Worm (Caenorhabditis elegans) whole organism, midembryonic: ENCODE measurements around the gene slc-25A10.
A peak's percentile ranks its signal among the peaks of the same experiment; 100 is the strongest.

Source experiments
- T22C8.4 ChIP-seq: fragments of 200-800 bp; sonication (Bioruptor generic); IDR thresholded peaks from 2 replicates; pipeline ENCODE4 v1.3.6; 2022; ENCODE audit warnings: missing genetic modification characterization, missing compliant biosample characterization
- cog-1 ChIP-seq: sonication (generic microtip); optimal IDR thresholded peaks from 2 replicates; lab custom pipeline; 2016; ENCODE audit warnings: missing genetic modification characterization, missing compliant biosample characterization
- flt-1 ChIP-seq: fragments of 200-800 bp; sonication (Bioruptor generic); IDR thresholded peaks from 2 replicates; pipeline ENCODE4 v1.3.6; 2022; ENCODE audit warnings: missing genetic modification characterization, missing compliant biosample characterization
- klf-2 ChIP-seq: fragments of 200-800 bp; sonication (Bioruptor generic); conservative IDR thresholded peaks from 2 replicates; pipeline ENCODE4 v1.3.6; 2022; ENCODE audit warnings: missing genetic modification reagents, missing genetic modification characterization, missing compliant biosample characterization
- med-1 ChIP-seq: sonication (generic microtip); optimal IDR thresholded peaks from 2 replicates; lab custom pipeline; 2017; ENCODE audit warnings: missing genetic modification characterization, mild to moderate bottlenecking, missing compliant biosample characterization, antibody characterized with exemption, missing genetic modification reagents; ENCODE audit not compliant: insufficient read depth
- ref-1 ChIP-seq: fragments of 200-800 bp; sonication (Bioruptor generic); conservative IDR thresholded peaks from 2 replicates; pipeline ENCODE4 v1.3.6; 2022; ENCODE audit warnings: missing genetic modification reagents, missing genetic modification characterization, missing compliant biosample characterization
- tab-1 ChIP-seq: fragments of 200-800 bp; sonication (Bioruptor generic); IDR thresholded peaks from 2 replicates; pipeline ENCODE4 v1.3.6; 2022; ENCODE audit warnings: missing genetic modification characterization, missing compliant biosample characterization
- ztf-23 ChIP-seq: fragments of 200-800 bp; sonication (Bioruptor generic); IDR thresholded peaks from 2 replicates; pipeline ENCODE4 v1.3.6; 2022; ENCODE audit warnings: missing genetic modification reagents, missing genetic modification characterization, missing compliant biosample characterization
- ztf-29 ChIP-seq: fragments of 200-800 bp; sonication (Bioruptor generic); IDR thresholded peaks from 2 replicates; pipeline ENCODE4 v1.3.6; 2022; ENCODE audit warnings: missing genetic modification reagents, missing genetic modification characterization, missing compliant biosample characterization

Gene slc-25A10

ce11 chrX:6739034-6740008, 13.9 kb upstream of the slc-25A10 start:
- TF ChIP-seq cog-1 (tag; lab: Kevin White, UChicago) = no peak
- TF ChIP-seq med-1 = no peak
- TF ChIP-seq T22C8.4 (GFP tag; lab: Robert Waterston, UW) = no peak
- TF ChIP-seq ref-1 (GFP tag; lab: Robert Waterston, UW) = no peak
- no peak for TF ChIP-seq tab-1
- TF ChIP-seq ztf-23 (GFP tag; lab: Robert Waterston, UW) = no peak
- no peak for TF ChIP-seq klf-2 (GFP tag; lab: Robert Waterston, UW)
- no peak for TF ChIP-seq ztf-29
- TF ChIP-seq flt-1 = no peak

ce11 chrX:6738535-6738934, 13.1 kb upstream of the slc-25A10 start:
- TF ChIP-seq med-1 (no peak), ztf-23 (GFP tag; lab: Robert Waterston, UW) (no peak), cog-1 (tag; lab: Kevin White, UChicago) (no peak), flt-1 (no peak), T22C8.4 (GFP tag; lab: Robert Waterston, UW) (no peak), ztf-29 (no peak), tab-1 (no peak), klf-2 (GFP tag; lab: Robert Waterston, UW) (no peak), ref-1 (GFP tag; lab: Robert Waterston, UW) (no peak)

- TF ChIP-seq ztf-23 (GFP tag; lab: Robert Waterston, UW) (no peak), cog-1 (tag; lab: Kevin White, UChicago) (peak; percentile 64), flt-1 (no peak)
Measured at ce11 chrX:6737329-6738008, 12.0 kb upstream of the slc-25A10 start.

- no peak for TF ChIP-seq klf-2 (GFP tag; lab: Robert Waterston, UW)
- no peak for TF ChIP-seq ztf-23 (GFP tag; lab: Robert Waterston, UW)
- TF ChIP-seq ztf-29 = no peak
- no peak for TF ChIP-seq med-1
- no peak for TF ChIP-seq flt-1
- TF ChIP-seq tab-1 = no peak
- TF ChIP-seq cog-1 (tag; lab: Kevin White, UChicago) = no peak
- no peak for TF ChIP-seq T22C8.4 (GFP tag; lab: Robert Waterston, UW)
Measured at ce11 chrX:6736358-6736991, 11.0 kb upstream of the slc-25A10 start.

ce11 chrX:6735494-6735893, 10.0 kb upstream of the slc-25A10 start:
- no peak for TF ChIP-seq ref-1 (GFP tag; lab: Robert Waterston, UW)
- TF ChIP-seq flt-1 = no peak
- TF ChIP-seq T22C8.4 (GFP tag; lab: Robert Waterston, UW) = no peak
- no peak for TF ChIP-seq cog-1 (tag; lab: Kevin White, UChicago)
- TF ChIP-seq tab-1 = no peak
- TF ChIP-seq med-1 = no peak
- TF ChIP-seq klf-2 (GFP tag; lab: Robert Waterston, UW) = no peak
- TF ChIP-seq ztf-29 = no peak
- no peak for TF ChIP-seq ztf-23 (GFP tag; lab: Robert Waterston, UW)

ce11 chrX:6733201-6733600, 7.7 kb upstream of the slc-25A10 start, which contains the start of gene R03E9.2:
Gene R03E9.2 (minus strand): TSS chrX:6733301.
- TF ChIP-seq ztf-29 (no peak), tab-1 (no peak), med-1 (no peak), cog-1 (tag; lab: Kevin White, UChicago) (no peak)

ce11 chrX:6729593-6729992, 4.1 kb upstream of the slc-25A10 start, which contains the start of gene K11G12.6:
Gene K11G12.6 (minus strand): TSS chrX:6729657.
- TF ChIP-seq flt-1 (no peak), cog-1 (tag; lab: Kevin White, UChicago) (peak; percentile 39)

- TF ChIP-seq ztf-23 (GFP tag; lab: Robert Waterston, UW) (no peak), cog-1 (tag; lab: Kevin White, UChicago) (no peak), klf-2 (GFP tag; lab: Robert Waterston, UW) (no peak), med-1 (no peak), tab-1 (no peak), ztf-29 (no peak), T22C8.4 (GFP tag; lab: Robert Waterston, UW) (no peak), ref-1 (GFP tag; lab: Robert Waterston, UW) (no peak), flt-1 (no peak)
Measured at ce11 chrX:6728820-6729396, 3.4 kb upstream of the slc-25A10 start.

ce11 chrX:6722966-6723365, 2.5 kb downstream of the slc-25A10 start, which contains the start of gene smf-1:
Gene smf-1 (minus strand): TSS chrX:6723066.
- no peak for TF ChIP-seq klf-2 (GFP tag; lab: Robert Waterston, UW)
- no peak for TF ChIP-seq ref-1 (GFP tag; lab: Robert Waterston, UW)
- TF ChIP-seq ztf-23 (GFP tag; lab: Robert Waterston, UW) = no peak
- TF ChIP-seq T22C8.4 (GFP tag; lab: Robert Waterston, UW) = no peak
- no peak for TF ChIP-seq ztf-29
- TF ChIP-seq med-1 = no peak
- TF ChIP-seq tab-1 = no peak
- no peak for TF ChIP-seq cog-1 (tag; lab: Kevin White, UChicago)
- TF ChIP-seq flt-1 = no peak
